Fruit fly (Drosophila melanogaster) whole organism, embryonic: Measurements from ENCODE around the gene CG33489.

Experiments
- Ada2b ChIP-seq: fragments of 200-800 bp; sonication (Bioruptor generic); IDR thresholded peaks from 2 replicates; pipeline ENCODE4 v1.3.6; 2022; ENCODE audit warnings: missing biosample characterization, missing genetic modification characterization
- Atf-2 ChIP-seq: fragments of 200-800 bp; sonication (Bioruptor generic); optimal IDR thresholded peaks from 2 replicates; lab custom pipeline; 2016; ENCODE audit warnings: missing biosample characterization, missing genetic modification characterization
- CG11093 ChIP-seq: fragments of 200-800 bp; sonication (Bioruptor generic); IDR thresholded peaks from 3 replicates; pipeline ENCODE4 v1.3.6; 2022; ENCODE audit warnings: missing biosample characterization, missing genetic modification characterization
- CG11398 ChIP-seq: fragments of 200-800 bp; sonication (Bioruptor generic); optimal IDR thresholded peaks from 2 replicates; lab custom pipeline; 2016; ENCODE audit warnings: missing biosample characterization, missing genetic modification characterization
- CG11695 ChIP-seq: fragments of 200-800 bp; sonication (Bioruptor generic); IDR thresholded peaks from 3 replicates; pipeline ENCODE4 v1.3.6; 2022; ENCODE audit warnings: missing biosample characterization, missing genetic modification characterization
- CG12219 ChIP-seq: fragments of 200-800 bp; sonication (Bioruptor generic); optimal IDR thresholded peaks from 3 replicates; lab custom pipeline; 2018; ENCODE audit warnings: missing biosample characterization, mild to moderate bottlenecking, missing genetic modification characterization
- CG13296 ChIP-seq: fragments of 200-800 bp; sonication (Bioruptor generic); optimal IDR thresholded peaks from 3 replicates; lab custom pipeline; 2018; ENCODE audit warnings: missing biosample characterization, mild to moderate bottlenecking, missing genetic modification characterization
- CG13775 ChIP-seq: fragments of 200-800 bp; sonication (Bioruptor generic); optimal IDR thresholded peaks from 3 replicates; lab custom pipeline; 2017; ENCODE audit warnings: missing biosample characterization, mild to moderate bottlenecking, missing genetic modification characterization
- CG14965 ChIP-seq: fragments of 200-800 bp; sonication (Bioruptor generic); optimal IDR thresholded peaks from 2 replicates; lab custom pipeline; 2016; ENCODE audit warnings: missing biosample characterization, missing genetic modification characterization, borderline replicate concordance
- CG15479 ChIP-seq: fragments of 200-800 bp; sonication (Bioruptor generic); optimal IDR thresholded peaks from 3 replicates; lab custom pipeline; 2019; ENCODE audit warnings: missing biosample characterization, mild to moderate bottlenecking, missing genetic modification characterization, moderate library complexity
- CG1602 ChIP-seq: fragments of 200-800 bp; sonication (Bioruptor generic); optimal IDR thresholded peaks from 3 replicates; lab custom pipeline; 2016; ENCODE audit warnings: missing biosample characterization, missing genetic modification characterization
- CG18619 ChIP-seq: fragments of 200-800 bp; sonication (Bioruptor generic); optimal IDR thresholded peaks from 3 replicates; lab custom pipeline; 2017; ENCODE audit warnings: missing biosample characterization, mild to moderate bottlenecking, missing genetic modification characterization
- CG2120 ChIP-seq: fragments of 200-800 bp; sonication (Bioruptor generic); optimal IDR thresholded peaks from 3 replicates; lab custom pipeline; 2016; ENCODE audit warnings: missing biosample characterization, missing genetic modification characterization
- CG3163 ChIP-seq: fragments of 200-800 bp; sonication (Bioruptor generic); optimal IDR thresholded peaks from 3 replicates; lab custom pipeline; 2016; ENCODE audit warnings: missing biosample characterization, missing genetic modification characterization
- CG6765 ChIP-seq: fragments of 200-800 bp; sonication (Bioruptor generic); optimal IDR thresholded peaks from 3 replicates; lab custom pipeline; 2017; ENCODE audit warnings: missing biosample characterization, mild to moderate bottlenecking, missing genetic modification characterization
- CG6791 ChIP-seq: fragments of 200-800 bp; sonication (Bioruptor generic); IDR thresholded peaks from 3 replicates; pipeline ENCODE4 v1.3.6; 2022; ENCODE audit warnings: missing biosample characterization, missing genetic modification characterization; ENCODE audit not compliant: partially characterized antibody
- CG6813 ChIP-seq: fragments of 200-800 bp; sonication (Bioruptor generic); optimal IDR thresholded peaks from 2 replicates; lab custom pipeline; 2017; ENCODE audit warnings: missing biosample characterization, missing genetic modification characterization, mild to moderate bottlenecking, moderate library complexity, missing genetic modification reagents
- CG8290 ChIP-seq, 3 experiments: fragments of 200-800 bp; sonication (Bioruptor generic); optimal IDR thresholded peaks; 2 replicates each; lab custom pipeline; 2016 to 2019; ENCODE audit warnings: missing biosample characterization in 3 of 3, missing genetic modification characterization in 3 of 3, mild to moderate bottlenecking in 2 of 3, moderate library complexity in 1 of 3
- CG8359 ChIP-seq: fragments of 200-800 bp; sonication (Bioruptor generic); optimal IDR thresholded peaks from 2 replicates; lab custom pipeline; 2017; ENCODE audit warnings: missing biosample characterization, mild to moderate bottlenecking, missing genetic modification characterization, borderline replicate concordance
- CG8765 ChIP-seq: fragments of 200-800 bp; sonication (Bioruptor generic); IDR thresholded peaks from 2 replicates; pipeline ENCODE4 v1.3.6; 2022; ENCODE audit warnings: missing biosample characterization, missing genetic modification characterization
- D ChIP-seq, 2 experiments: fragments of 200-800 bp in 1 of 2; fragments of >200 bp in 1 of 2; sonication (Bioruptor generic) in 1 of 2; optimal IDR thresholded peaks; 2 replicates in 1 of 2; 3 replicates in 1 of 2; lab custom pipeline; 2017; ENCODE audit warnings: mild to moderate bottlenecking in 1 of 2, missing biosample characterization in 1 of 2, missing genetic modification characterization in 1 of 2, missing genetic modification reagents in 1 of 2
- Dek ChIP-seq: fragments of 200-800 bp; sonication (Bioruptor generic); optimal IDR thresholded peaks from 3 replicates; lab custom pipeline; 2019; ENCODE audit warnings: missing biosample characterization, mild to moderate bottlenecking, missing genetic modification characterization, moderate library complexity
- Dip2 ChIP-seq: fragments of 200-800 bp; sonication (Bioruptor generic); IDR thresholded peaks from 2 replicates; pipeline ENCODE4 v1.3.6; 2022; ENCODE audit warnings: missing biosample characterization, missing genetic modification characterization
- Drgx ChIP-seq: fragments of 200-800 bp; sonication (Bioruptor generic); IDR thresholded peaks from 2 replicates; pipeline ENCODE4 v1.3.6; 2022; ENCODE audit warnings: missing biosample characterization, missing genetic modification characterization
- ERR ChIP-seq: fragments of 200-800 bp; sonication (Bioruptor generic); optimal IDR thresholded peaks from 2 replicates; lab custom pipeline; 2016; ENCODE audit warnings: missing biosample characterization, missing genetic modification characterization
- HLHmδ ChIP-seq: fragments of 200-800 bp; sonication (Bioruptor generic); optimal IDR thresholded peaks from 2 replicates; lab custom pipeline; 2018; ENCODE audit warnings: missing biosample characterization, mild to moderate bottlenecking, missing genetic modification characterization, moderate library complexity
- Hsf ChIP-seq: fragments of 200-800 bp; sonication (Bioruptor generic); optimal IDR thresholded peaks from 3 replicates; lab custom pipeline; 2016; ENCODE audit warnings: missing biosample characterization, missing genetic modification characterization
- Lim3 ChIP-seq: fragments of 200-800 bp; sonication (Bioruptor generic); IDR thresholded peaks from 2 replicates; pipeline ENCODE4 v1.3.6; 2022; ENCODE audit warnings: missing biosample characterization, missing genetic modification characterization
- Med ChIP-seq: fragments of 200-800 bp; sonication (Bioruptor generic); peaks from one replicate; lab custom pipeline; 2016; ENCODE audit warnings: missing biosample characterization, missing genetic modification characterization, mild to moderate bottlenecking, inconsistent platforms, moderate library complexity
- Neu2 ChIP-seq: fragments of 200-800 bp; sonication (Bioruptor generic); optimal IDR thresholded peaks from 3 replicates; lab custom pipeline; 2016; ENCODE audit warnings: missing biosample characterization, missing genetic modification characterization, borderline replicate concordance
- Nf-YA ChIP-seq: fragments of 200-800 bp; sonication (Bioruptor generic); IDR thresholded peaks from 2 replicates; pipeline ENCODE4 v1.3.6; 2022; ENCODE audit warnings: missing biosample characterization, missing genetic modification characterization
- Pdp1 ChIP-seq, 2 experiments: fragments of 200-800 bp; sonication (Bioruptor generic); optimal IDR thresholded peaks; 3 replicates each; lab custom pipeline; 2016; ENCODE audit warnings: missing biosample characterization in 2 of 2, missing genetic modification characterization in 2 of 2, mild to moderate bottlenecking in 1 of 2, moderate library complexity in 1 of 2
- Side ChIP-seq: fragments of 200-800 bp; sonication (Bioruptor generic); optimal IDR thresholded peaks from 2 replicates; lab custom pipeline; 2016; ENCODE audit warnings: missing biosample characterization, missing genetic modification characterization
- Sry-β ChIP-seq: fragments of 200-800 bp; sonication (Bioruptor generic); optimal IDR thresholded peaks from 2 replicates; lab custom pipeline; 2018; ENCODE audit warnings: missing biosample characterization, mild to moderate bottlenecking, missing genetic modification characterization, moderate library complexity
- Stat92E ChIP-seq, 3 experiments: fragments of >200 bp in 2 of 3; fragments of 200-800 bp in 1 of 3; sonication (Bioruptor generic) in 1 of 3; optimal IDR thresholded peaks; 2 replicates each; lab custom pipeline; 2017 to 2019; ENCODE audit warnings: missing biosample characterization in 3 of 3, missing genetic modification characterization in 3 of 3, mild to moderate bottlenecking in 1 of 3, moderate library complexity in 1 of 3
- br ChIP-seq: fragments of >200 bp; optimal IDR thresholded peaks from 2 replicates; lab custom pipeline; 2017
- dati ChIP-seq: fragments of 200-800 bp; sonication (Bioruptor generic); IDR thresholded peaks from 2 replicates; pipeline ENCODE4 v1.3.6; 2022; ENCODE audit warnings: missing biosample characterization, missing genetic modification characterization
- exex ChIP-seq: fragments of 200-800 bp; sonication (Bioruptor generic); optimal IDR thresholded peaks from 4 replicates; lab custom pipeline; 2018; ENCODE audit warnings: missing biosample characterization, mild to moderate bottlenecking, missing genetic modification characterization, moderate library complexity
- fru ChIP-seq: fragments of >200 bp; optimal IDR thresholded peaks from 2 replicates; lab custom pipeline; 2017
- grn ChIP-seq: fragments of 200-800 bp; sonication (Bioruptor generic); optimal IDR thresholded peaks from 3 replicates; lab custom pipeline; 2017; ENCODE audit warnings: missing biosample characterization, missing genetic modification characterization
- inv ChIP-seq: fragments of 200-800 bp; sonication (Bioruptor generic); IDR thresholded peaks from 2 replicates; pipeline ENCODE4 v1.3.6; 2022; ENCODE audit warnings: missing biosample characterization, missing genetic modification characterization; ENCODE audit not compliant: partially characterized antibody
- nom ChIP-seq: fragments of 200-800 bp; sonication (Bioruptor generic); optimal IDR thresholded peaks from 2 replicates; lab custom pipeline; 2017; ENCODE audit warnings: missing biosample characterization, missing genetic modification characterization, mild to moderate bottlenecking, moderate library complexity, missing genetic modification reagents
- oc ChIP-seq: fragments of 200-800 bp; sonication (Bioruptor generic); optimal IDR thresholded peaks from 2 replicates; lab custom pipeline; 2018; ENCODE audit warnings: missing biosample characterization, mild to moderate bottlenecking, missing genetic modification characterization, moderate library complexity
- pb ChIP-seq: fragments of 200-800 bp; sonication (Bioruptor generic); optimal IDR thresholded peaks from 3 replicates; lab custom pipeline; 2016; ENCODE audit warnings: missing biosample characterization, missing genetic modification characterization
- tgo ChIP-seq: fragments of 200-800 bp; sonication (Bioruptor generic); IDR thresholded peaks from 3 replicates; pipeline ENCODE4 v1.3.6; 2022; ENCODE audit warnings: missing biosample characterization, missing genetic modification characterization
- tx ChIP-seq: fragments of 200-800 bp; sonication (Bioruptor generic); optimal IDR thresholded peaks from 2 replicates; lab custom pipeline; 2016; ENCODE audit warnings: missing biosample characterization, missing genetic modification characterization
- zen ChIP-seq: fragments of 200-800 bp; sonication (Bioruptor generic); optimal IDR thresholded peaks from 3 replicates; lab custom pipeline; 2018; ENCODE audit warnings: missing biosample characterization, mild to moderate bottlenecking, missing genetic modification characterization, moderate library complexity

CG33489 gene

dm6 chr3L:11561946-11562760 is 14.7 kb downstream of the CG33489 start, which contains the start of the genes CG7394 and Mob2 (continued):
- TF ChIP-seq Neu2 (GFP tag; lab: Kevin White, UChicago): peak; percentile 60
- TF ChIP-seq ERR: peak; percentile 41
- peak; percentile 9 for TF ChIP-seq CG14965 (GFP tag; lab: Kevin White, UChicago)
- no peak for TF ChIP-seq br (lab: Kevin White, UChicago)
- TF ChIP-seq CG3163: peak; percentile 66
- TF ChIP-seq CG18619: peak; percentile 75
- peak; percentile 50 for TF ChIP-seq Sry-β (GFP tag; lab: Kevin White, UChicago)
- TF ChIP-seq CG8765 (GFP tag; lab: Robert Waterston, UW): peak; percentile 70
- TF ChIP-seq CG11093 (GFP tag; lab: Robert Waterston, UW): peak; percentile 86; the same call in 2 of the 3 replicates
- TF ChIP-seq grn (GFP tag; lab: Kevin White, UChicago): peak; percentile 61
- peak; percentile 38 for TF ChIP-seq CG8359 (GFP tag; lab: Kevin White, UChicago)
- peak; percentile 63 for TF ChIP-seq D (optimal IDR thresholded peaks at IDR 0.05; lab: Kevin White, UChicago)
- TF ChIP-seq D (GFP tag; optimal IDR thresholded peaks at IDR 0.05; lab: Kevin White, UChicago): peak; percentile 70
- peak; percentile 61 to 91 for TF ChIP-seq Pdp1 (GFP tag; optimal IDR thresholded peaks at IDR 0.05; lab: Kevin White, UChicago)
- TF ChIP-seq zen (tag; lab: Kevin White, UChicago): peak; percentile 79
- TF ChIP-seq Dek (tag; lab: Kevin White, UChicago): peak; percentile 81
- TF ChIP-seq Nf-YA (GFP tag; lab: Robert Waterston, UW): peak; percentile 76
- TF ChIP-seq fru: no peak
- peak; percentile 91 for TF ChIP-seq CG11695
- peak; percentile 96 for TF ChIP-seq CG2120 (GFP tag; lab: Kevin White, UChicago)
- peak; percentile 98 for TF ChIP-seq Med (GFP tag; lab: Kevin White, UChicago)
- peak; percentile 57 for TF ChIP-seq pb (GFP tag; lab: Kevin White, UChicago)
- peak; percentile 12; the same call in 1 of the 2 replicates for TF ChIP-seq Dip2 (GFP tag; lab: Robert Waterston, UW)
- peak; percentile 76 for TF ChIP-seq oc
- peak; percentile 77 for TF ChIP-seq CG12219 (GFP tag; lab: Kevin White, UChicago)
- peak; percentile 81 for TF ChIP-seq tx
- TF ChIP-seq Hsf (GFP tag; lab: Kevin White, UChicago): peak; percentile 93
- peak; percentile 72 for TF ChIP-seq CG6813 (GFP tag; lab: Kevin White, UChicago)
- peak; percentile 83 for TF ChIP-seq CG6765 (GFP tag; lab: Kevin White, UChicago)
- peak in 2 of 3 experiments; percentile 14 to 83 for TF ChIP-seq Stat92E (GFP tag; optimal IDR thresholded peaks at IDR 0.05; lab: Kevin White, UChicago)
- TF ChIP-seq Atf-2 (GFP tag; lab: Kevin White, UChicago): peak; percentile 53
- TF ChIP-seq CG1602: peak; percentile 89
- peak; percentile 14 for TF ChIP-seq nom (GFP tag; lab: Kevin White, UChicago)
- TF ChIP-seq Ada2b: peak; percentile 88
- peak; percentile 12 for TF ChIP-seq CG15479 (GFP tag; lab: Kevin White, UChicago)
- TF ChIP-seq Lim3: 0 out of 2 replicates have a peak, but pooled peaks have one; percentile 19
- peak; percentile 87 for TF ChIP-seq Drgx (GFP tag; lab: Robert Waterston, UW)
- peak; percentile 64 for TF ChIP-seq Side (GFP tag; lab: Kevin White, UChicago)
- peak; percentile 94 for TF ChIP-seq CG13775
- peak; percentile 86 for TF ChIP-seq CG6791 (GFP tag; lab: Robert Waterston, UW)
- TF ChIP-seq inv (GFP tag; lab: Robert Waterston, UW): peak; percentile 79
- no peak for TF ChIP-seq CG11398
- TF ChIP-seq dati (GFP tag; lab: Robert Waterston, UW): peak; percentile 67; the same call in 1 of the 2 replicates
- peak; percentile 83 for TF ChIP-seq CG13296 (GFP tag; lab: Kevin White, UChicago)
- TF ChIP-seq exex (tag; lab: Kevin White, UChicago): peak; percentile 68
- TF ChIP-seq tgo (GFP tag; lab: Robert Waterston, UW): peak; percentile 89
- TF ChIP-seq HLHmδ (GFP tag; lab: Kevin White, UChicago): no peak
- peak; percentile 89 for TF ChIP-seq CG8290 (GFP tag; optimal IDR thresholded peaks at IDR 0.05; lab: Kevin White, UChicago)
- TF ChIP-seq CG8290 (tag; optimal IDR thresholded peaks at IDR 0.05; lab: Kevin White, UChicago): peak; percentile 81 to 92
